Worm (Caenorhabditis elegans) whole organism, L4 larva: Measurements from ENCODE around the gene F54F11.1.
A peak's percentile ranks its signal among the peaks of the same experiment; 100 is the strongest.

Source experiments
- D1046.2 ChIP-seq: fragments of 200-800 bp; sonication (Bioruptor generic); IDR thresholded peaks from 2 replicates; pipeline ENCODE4 v1.3.6; 2022; ENCODE audit warnings: missing genetic modification characterization, missing compliant biosample characterization
- F44E2.7 ChIP-seq: fragments of 200-800 bp; sonication (Bioruptor generic); IDR thresholded peaks from 2 replicates; pipeline ENCODE4 v2.1.2; 2022; ENCODE audit warnings: missing genetic modification characterization, missing compliant biosample characterization
- F49E8.2 ChIP-seq: sonication (generic microtip); optimal IDR thresholded peaks from 2 replicates; lab custom pipeline; 2016; ENCODE audit warnings: missing compliant biosample characterization, mild to moderate bottlenecking, missing genetic modification characterization, borderline replicate concordance
- Y75B8A.6 ChIP-seq: fragments of 200-800 bp; sonication (Bioruptor generic); IDR thresholded peaks from 2 replicates; pipeline ENCODE4 v1.3.6; 2022; ENCODE audit warnings: missing genetic modification reagents, missing genetic modification characterization, missing compliant biosample characterization
- aly-2 ChIP-seq: sonication (generic microtip); optimal IDR thresholded peaks from 2 replicates; lab custom pipeline; 2018; ENCODE audit warnings: missing biosample characterization, missing genetic modification characterization
- ama-1 ChIP-seq: fragments of 150-350 bp; optimal IDR thresholded peaks from 2 replicates; lab custom pipeline; 2014; ENCODE audit warnings: inconsistent platforms, mixed read lengths
- ceh-32 ChIP-seq: sonication (generic microtip); optimal IDR thresholded peaks from 2 replicates; lab custom pipeline; 2016; ENCODE audit warnings: mild to moderate bottlenecking, missing genetic modification characterization, missing compliant biosample characterization; ENCODE audit not compliant: poor library complexity
- ceh-62 ChIP-seq: sonication (generic microtip); optimal IDR thresholded peaks from 2 replicates; lab custom pipeline; 2017; ENCODE audit warnings: missing biosample characterization, missing genetic modification characterization
- ces-1 ChIP-seq: fragments of 150-350 bp; sonication (generic microtip); optimal IDR thresholded peaks from 4 replicates; lab custom pipeline; 2014; ENCODE audit warnings: missing biosample characterization, missing genetic modification reagents, missing genetic modification characterization
- cey-2 ChIP-seq: sonication (generic microtip); optimal IDR thresholded peaks from 3 replicates; lab custom pipeline; 2017; ENCODE audit warnings: missing genetic modification characterization, mild to moderate bottlenecking, missing compliant biosample characterization, antibody characterized with exemption, borderline replicate concordance; ENCODE audit not compliant: insufficient read depth
- daf-12 ChIP-seq: fragments of 150-350 bp; optimal IDR thresholded peaks from 2 replicates; lab custom pipeline; 2014; ENCODE audit warnings: missing biosample characterization, missing genetic modification reagents, missing genetic modification characterization
- daf-19 ChIP-seq: fragments of 200-800 bp; sonication (Bioruptor generic); conservative IDR thresholded peaks from 2 replicates; pipeline ENCODE4 v1.3.6; 2022; ENCODE audit warnings: missing genetic modification characterization, missing compliant biosample characterization
- dmd-6 ChIP-seq: fragments of 200-800 bp; sonication (Bioruptor generic); IDR thresholded peaks from 2 replicates; pipeline ENCODE4 v1.3.6; 2022; ENCODE audit warnings: missing genetic modification reagents, missing genetic modification characterization, missing compliant biosample characterization
- dmd-8 ChIP-seq: fragments of 200-800 bp; sonication (Bioruptor generic); IDR thresholded peaks from 2 replicates; pipeline ENCODE4 v1.3.6; 2022; ENCODE audit warnings: missing genetic modification characterization, missing compliant biosample characterization
- dmd-9 ChIP-seq: fragments of 200-800 bp; sonication (Bioruptor generic); IDR thresholded peaks from 2 replicates; pipeline ENCODE4 v1.3.6; 2022; ENCODE audit warnings: missing genetic modification reagents, missing genetic modification characterization, missing compliant biosample characterization
- dpl-1 ChIP-seq: fragments of 150-350 bp; optimal IDR thresholded peaks from 2 replicates; lab custom pipeline; 2014; ENCODE audit warnings: missing biosample characterization, missing genetic modification reagents, missing genetic modification characterization
- duxl-1 ChIP-seq: sonication (generic microtip); optimal IDR thresholded peaks from 2 replicates; lab custom pipeline; 2016; ENCODE audit warnings: mild to moderate bottlenecking, missing genetic modification characterization, moderate library complexity, missing compliant biosample characterization; ENCODE audit not compliant: poor library complexity
- egl-27 ChIP-seq: sonication (generic microtip); optimal IDR thresholded peaks from 3 replicates; lab custom pipeline; 2017; ENCODE audit warnings: missing biosample characterization, missing genetic modification reagents, missing genetic modification characterization
- lim-7 ChIP-seq: fragments of 200-800 bp; sonication (Bioruptor generic); IDR thresholded peaks from 2 replicates; pipeline ENCODE4 v1.3.6; 2022; ENCODE audit warnings: missing genetic modification characterization, missing compliant biosample characterization
- lin-1 ChIP-seq: fragments of 200-800 bp; sonication (Bioruptor generic); IDR thresholded peaks from 2 replicates; pipeline ENCODE4 v1.3.6; 2022; ENCODE audit warnings: missing genetic modification reagents, missing genetic modification characterization, missing compliant biosample characterization
- lin-13 ChIP-seq: fragments of 150-350 bp; optimal IDR thresholded peaks from 2 replicates; lab custom pipeline; 2014; ENCODE audit warnings: missing biosample characterization, missing genetic modification reagents, missing genetic modification characterization
- lin-29 ChIP-seq: fragments of 200-800 bp; sonication (Bioruptor generic); IDR thresholded peaks from 2 replicates; pipeline ENCODE4 v1.3.6; 2022; ENCODE audit warnings: missing genetic modification reagents, missing genetic modification characterization, missing compliant biosample characterization
- lin-39 ChIP-seq: fragments of 150-350 bp; optimal IDR thresholded peaks from 2 replicates; lab custom pipeline; 2014; ENCODE audit warnings: missing biosample characterization, missing genetic modification reagents, missing genetic modification characterization
- lir-3 ChIP-seq: sonication (generic microtip); optimal IDR thresholded peaks from 2 replicates; lab custom pipeline; 2016; ENCODE audit warnings: mild to moderate bottlenecking, missing genetic modification characterization, missing compliant biosample characterization
- madf-9 ChIP-seq: fragments of 200-800 bp; sonication (Bioruptor generic); conservative IDR thresholded peaks from 2 replicates; pipeline ENCODE4 v1.3.6; 2022; ENCODE audit warnings: missing genetic modification reagents, missing genetic modification characterization, missing compliant biosample characterization
- mdt-29 ChIP-seq: fragments of 200-800 bp; sonication (Bioruptor generic); IDR thresholded peaks from 2 replicates; pipeline ENCODE4 v1.3.6; 2022; ENCODE audit warnings: missing genetic modification reagents, missing genetic modification characterization, missing compliant biosample characterization
- mep-1 ChIP-seq: fragments of 150-350 bp; sonication (generic microtip); optimal IDR thresholded peaks from 3 replicates; lab custom pipeline; 2014; ENCODE audit warnings: missing biosample characterization, missing genetic modification characterization
- nhr-102 ChIP-seq: sonication (generic microtip); optimal IDR thresholded peaks from 2 replicates; lab custom pipeline; 2016; ENCODE audit warnings: mild to moderate bottlenecking, missing genetic modification characterization, moderate library complexity, missing compliant biosample characterization
- nhr-111 ChIP-seq: fragments of 200-800 bp; sonication (Bioruptor generic); optimal IDR thresholded peaks from 2 replicates; lab custom pipeline; 2018; ENCODE audit warnings: mild to moderate bottlenecking, missing genetic modification characterization, missing compliant biosample characterization
- nhr-28 ChIP-seq: fragments of 150-350 bp; optimal IDR thresholded peaks from 2 replicates; lab custom pipeline; 2014; ENCODE audit warnings: missing biosample characterization, missing genetic modification characterization
- nhr-41 ChIP-seq: fragments of 200-800 bp; sonication (Bioruptor generic); IDR thresholded peaks from 2 replicates; pipeline ENCODE4 v1.3.6; 2022; ENCODE audit warnings: missing genetic modification reagents, missing genetic modification characterization, missing compliant biosample characterization
- nhr-42 ChIP-seq: fragments of 200-800 bp; sonication (Bioruptor generic); IDR thresholded peaks from 2 replicates; pipeline ENCODE4 v1.3.6; 2022; ENCODE audit warnings: missing genetic modification characterization, missing compliant biosample characterization
- nhr-48 ChIP-seq: sonication (generic microtip); optimal IDR thresholded peaks from 2 replicates; lab custom pipeline; 2016; ENCODE audit warnings: mild to moderate bottlenecking, missing genetic modification characterization, missing compliant biosample characterization
- pha-4 ChIP-seq, 2 experiments: fragments of 150-350 bp in 1 of 2; fragments of 200-800 bp in 1 of 2; sonication (Bioruptor generic) in 1 of 2; IDR thresholded peaks in 1 of 2; optimal IDR thresholded peaks in 1 of 2; 2 replicates each; pipeline versions ENCODE4 v1.3.6 to Lab custom; 2014 to 2022; ENCODE audit warnings: missing genetic modification characterization in 2 of 2, missing genetic modification reagents in 2 of 2, missing biosample characterization in 1 of 2, missing compliant biosample characterization in 1 of 2
- php-3 ChIP-seq: fragments of 200-800 bp; sonication (Bioruptor generic); IDR thresholded peaks from 2 replicates; pipeline ENCODE4 v1.3.6; 2022; ENCODE audit warnings: missing genetic modification reagents, missing genetic modification characterization, missing compliant biosample characterization
- sdz-12 ChIP-seq: fragments of 200-800 bp; sonication (Bioruptor generic); optimal IDR thresholded peaks from 2 replicates; lab custom pipeline; 2018; ENCODE audit warnings: mild to moderate bottlenecking, missing genetic modification characterization, missing compliant biosample characterization
- set-16 ChIP-seq: fragments of 200-800 bp; sonication (Bioruptor generic); IDR thresholded peaks from 2 replicates; pipeline ENCODE4 v1.3.6; 2022; ENCODE audit warnings: missing genetic modification reagents, missing genetic modification characterization, missing compliant biosample characterization
- skn-1 ChIP-seq: fragments of 150-350 bp; optimal IDR thresholded peaks from 2 replicates; lab custom pipeline; 2014; ENCODE audit warnings: missing biosample characterization, missing genetic modification characterization
- snpc-1.2 ChIP-seq: fragments of 200-800 bp; sonication (Bioruptor generic); IDR thresholded peaks from 2 replicates; pipeline ENCODE4 v1.3.6; 2022; ENCODE audit warnings: missing genetic modification reagents, missing genetic modification characterization, missing compliant biosample characterization
- snpc-4 ChIP-seq: fragments of 150-350 bp; optimal IDR thresholded peaks from 2 replicates; lab custom pipeline; 2014; ENCODE audit warnings: missing biosample characterization, missing genetic modification characterization
- spr-1 ChIP-seq: sonication (generic microtip); optimal IDR thresholded peaks from 2 replicates; lab custom pipeline; 2016; ENCODE audit warnings: mild to moderate bottlenecking, missing genetic modification characterization, missing compliant biosample characterization
- spr-3 ChIP-seq: fragments of 200-800 bp; sonication (Bioruptor generic); optimal IDR thresholded peaks from 2 replicates; lab custom pipeline; 2018; ENCODE audit warnings: mild to moderate bottlenecking, missing genetic modification characterization, missing compliant biosample characterization
- tag-97 ChIP-seq: fragments of 200-800 bp; sonication (Bioruptor generic); IDR thresholded peaks from 2 replicates; pipeline ENCODE4 v1.3.6; 2022; ENCODE audit warnings: missing genetic modification characterization, missing compliant biosample characterization
- unc-130 ChIP-seq: sonication (generic microtip); optimal IDR thresholded peaks from 2 replicates; lab custom pipeline; 2016; ENCODE audit warnings: missing genetic modification reagents, missing genetic modification characterization, missing compliant biosample characterization
- unc-39 ChIP-seq: sonication (generic microtip); optimal IDR thresholded peaks from 2 replicates; lab custom pipeline; 2017; ENCODE audit warnings: missing biosample characterization, missing genetic modification characterization
- vab-7 ChIP-seq: fragments of 200-800 bp; sonication (Bioruptor generic); IDR thresholded peaks from 2 replicates; pipeline ENCODE4 v1.3.6; 2022; ENCODE audit warnings: missing genetic modification reagents, missing genetic modification characterization, missing compliant biosample characterization
- zag-1 ChIP-seq: fragments of 150-350 bp; optimal IDR thresholded peaks from 2 replicates; lab custom pipeline; 2014; ENCODE audit warnings: missing biosample characterization, missing genetic modification characterization
- zfp-2 ChIP-seq: sonication (generic microtip); optimal IDR thresholded peaks from 2 replicates; lab custom pipeline; 2016; ENCODE audit warnings: mild to moderate bottlenecking, missing genetic modification characterization, missing compliant biosample characterization
- ztf-11 ChIP-seq: fragments of 150-350 bp; optimal IDR thresholded peaks from 2 replicates; lab custom pipeline; 2014; ENCODE audit warnings: missing biosample characterization, missing genetic modification characterization
- ztf-7 ChIP-seq: fragments of 150-350 bp; optimal IDR thresholded peaks from 2 replicates; lab custom pipeline; 2014; ENCODE audit warnings: missing biosample characterization, missing genetic modification characterization

The F54F11.1 gene

ce11 chrII:13461604-13462375 is 42.0 kb upstream of the F54F11.1 start (continued):
- TF ChIP-seq dpl-1 (GFP tag; lab: Kevin White, UChicago) (peak; percentile 25), dmd-9 (GFP tag; lab: Robert Waterston, UW) (no peak), lir-3 (tag; lab: Kevin White, UChicago) (no peak), F44E2.7 (GFP tag; lab: Robert Waterston, UW) (no peak), lim-7 (GFP tag; lab: Robert Waterston, UW) (no peak), ztf-11 (tag; lab: Kevin White, UChicago) (no peak), set-16 (peak; percentile 49; the same call in 1 of the 2 replicates), lin-1 (GFP tag; lab: Robert Waterston, UW) (peak; percentile 64), tag-97 (no peak), lin-29 (no peak), nhr-102 (peak; percentile 89), ceh-32 (tag; lab: Kevin White, UChicago) (no peak), nhr-111 (GFP tag; lab: Kevin White, UChicago) (no peak), zfp-2 (tag; lab: Kevin White, UChicago) (no peak), unc-130 (no peak), D1046.2 (GFP tag; lab: Robert Waterston, UW) (no peak), nhr-48 (tag; lab: Kevin White, UChicago) (peak; percentile 99), nhr-28 (tag; lab: Kevin White, UChicago) (peak; percentile 89), nhr-42 (GFP tag; lab: Robert Waterston, UW) (peak; percentile 42; the same call in 1 of the 2 replicates), egl-27 (no peak), lin-39 (tag; lab: Kevin White, UChicago) (no peak), mep-1 (tag; lab: Kevin White, UChicago) (peak; percentile 70), ces-1 (GFP tag; lab: Kevin White, UChicago) (no peak), spr-1 (tag; lab: Kevin White, UChicago) (peak; percentile 38), snpc-4 (tag; lab: Kevin White, UChicago) (no peak), ama-1 (lab: Kevin White, UChicago) (peak; percentile 98), daf-12 (tag; lab: Kevin White, UChicago) (no peak), cey-2 (tag; lab: Kevin White, UChicago) (peak; percentile 87), nhr-41 (no peak), skn-1 (tag; lab: Kevin White, UChicago) (no peak), dmd-6 (GFP tag; lab: Robert Waterston, UW) (peak; percentile 99), madf-9 (GFP tag; lab: Robert Waterston, UW) (peak; percentile 68), sdz-12 (GFP tag; lab: Kevin White, UChicago) (no peak), vab-7 (no peak), pha-4 (GFP tag; IDR thresholded peaks at IDR 0.05; lab: Robert Waterston, UW) (no peak; the same call in 1 of the 2 replicates), pha-4 (tag; optimal IDR thresholded peaks at IDR 0.05; lab: Kevin White, UChicago) (no peak), Y75B8A.6 (GFP tag; lab: Robert Waterston, UW) (no peak; the same call in 1 of the 2 replicates), mdt-29 (0 out of 2 replicates have a peak, but pooled peaks have one; percentile 40), snpc-1.2 (GFP tag; lab: Robert Waterston, UW) (peak; percentile 62; the same call in 1 of the 2 replicates), spr-3 (GFP tag; lab: Kevin White, UChicago) (peak; percentile 21), aly-2 (no peak), dmd-8 (no peak; the same call in 1 of the 2 replicates), unc-39 (tag; lab: Kevin White, UChicago) (no peak), ceh-62 (no peak), daf-19 (GFP tag; lab: Robert Waterston, UW) (no peak), php-3 (peak; percentile 67), F49E8.2 (tag; lab: Kevin White, UChicago) (no peak), ztf-7 (tag; lab: Kevin White, UChicago) (no peak), lin-13 (GFP tag; lab: Kevin White, UChicago) (no peak), duxl-1 (peak; percentile 33), zag-1 (tag; lab: Kevin White, UChicago) (no peak)
